Worm (Caenorhabditis elegans): ENCODE measurements around the gene aqp-11.

aqp-11 gene

ce11 chrIII:13625650-13626430 lies 47.2 kb upstream of the aqp-11 start (continued):
- TF ChIP-seq hif-1 (tag; optimal IDR thresholded peaks at IDR 0.05) (peak in 1 of 2 experiments; percentile 22), nhr-111 (GFP tag; optimal IDR thresholded peaks at IDR 0.05) (no peak), F49E8.2 (tag; optimal IDR thresholded peaks at IDR 0.05; ENCODE audit: borderline replicate concordance) (no peak), lsy-2 (tag; optimal IDR thresholded peaks at IDR 0.05) (peak in 1 of 2 experiments; percentile 16), aha-1 (tag) (peak; percentile 31), ZK546.5 (tag; optimal IDR thresholded peaks at IDR 0.05) (no peak), egl-43 (GFP tag; IDR thresholded peaks at IDR 0.05) (peak; percentile 73), madf-5 (GFP tag; IDR thresholded peaks at IDR 0.05) (no peak)

- TF ChIP-seq ztf-11 (tag; optimal IDR thresholded peaks at IDR 0.05) (no peak), mdl-1 (tag; optimal IDR thresholded peaks at IDR 0.05) (peak in 1 of 2 experiments; percentile 34), hlh-30 (tag; optimal IDR thresholded peaks at IDR 0.05; ENCODE audit: insufficient read depth) (peak; percentile 84), daf-16 (GFP tag; optimal IDR thresholded peaks at IDR 0.05) (peak in 1 of 2 experiments; percentile 9), daf-16 (tag; optimal IDR thresholded peaks at IDR 0.05) (peak; percentile 99), dmd-6 (GFP tag; IDR thresholded peaks at IDR 0.05) (peak; percentile 23; the same call in 1 of the 2 replicates), nhr-48 (tag; optimal IDR thresholded peaks at IDR 0.05) (no peak), lin-29 (GFP tag; IDR thresholded peaks at IDR 0.05) (no peak), ztf-7 (tag; optimal IDR thresholded peaks at IDR 0.05) (no peak), daf-12 (tag; optimal IDR thresholded peaks at IDR 0.05) (no peak), pqm-1 (tag; optimal IDR thresholded peaks at IDR 0.05) (peak; percentile 80), nhr-28 (tag; optimal IDR thresholded peaks at IDR 0.05) (peak; percentile 49), T26A8.4 (GFP tag; IDR thresholded peaks at IDR 0.05) (0 out of 2 replicates have a peak, but pooled peaks have one; percentile 2), Y105C5A.15 (GFP tag; IDR thresholded peaks at IDR 0.05) (no peak), hlh-11 (tag; optimal IDR thresholded peaks at IDR 0.05) (peak; percentile 82), dve-1 (tag; optimal IDR thresholded peaks at IDR 0.05; ENCODE audit: insufficient read depth) (peak; percentile 90), lsy-2 (tag; optimal IDR thresholded peaks at IDR 0.05) (peak; percentile 13 to 37), unc-62 (GFP tag; optimal IDR thresholded peaks at IDR 0.05 in 1 of 2) (no peak), unc-62 (tag; optimal IDR thresholded peaks at IDR 0.05) (no peak), nhr-10 (tag; optimal IDR thresholded peaks at IDR 0.05) (no peak), mep-1 (tag; optimal IDR thresholded peaks at IDR 0.05) (peak; percentile 16)
These were observed 46.4 kb upstream of the aqp-11 start, which contains the start of gene T12D8.5 for ce11 chrIII:13626692-13627091. Gene T12D8.5, minus strand, starts transcription at chrIII:13626786.

ce11 chrIII:13630708-13631107 lies 42.4 kb upstream of the aqp-11 start, which contains the start of gene arrd-17:
Gene arrd-17, minus strand, starts transcription at chrIII:13630808.
- TF ChIP-seq lin-1 (GFP tag; IDR thresholded peaks at IDR 0.05) = no peak
- no peak for TF ChIP-seq lim-7 (GFP tag; IDR thresholded peaks at IDR 0.05)
- TF ChIP-seq Y5F2A.4 (GFP tag; optimal IDR thresholded peaks at IDR 0.05) = no peak
- no peak for TF ChIP-seq aly-2 (tag; optimal IDR thresholded peaks at IDR 0.05)
- TF ChIP-seq nhr-10 (tag; optimal IDR thresholded peaks at IDR 0.05) = no peak
- TF ChIP-seq ceh-20 (GFP tag; IDR thresholded peaks at IDR 0.05) = no peak
- TF ChIP-seq egl-27 (tag; optimal IDR thresholded peaks at IDR 0.05) = no peak
- TF ChIP-seq cey-2 (tag; optimal IDR thresholded peaks at IDR 0.05; ENCODE audit: borderline replicate concordance, insufficient read depth) = no peak
- TF ChIP-seq nhr-76 (tag; optimal IDR thresholded peaks at IDR 0.05) = no peak

- TF ChIP-seq fkh-10 (GFP tag; optimal IDR thresholded peaks at IDR 0.05) = peak; percentile 41
- TF ChIP-seq dmd-6 (GFP tag; IDR thresholded peaks at IDR 0.05) = no peak
- 0 out of 2 replicates have a peak, but pooled peaks have one; percentile 42 for TF ChIP-seq ctbp-1 (GFP tag; IDR thresholded peaks at IDR 0.05)
- TF ChIP-seq jun-1 (tag; optimal IDR thresholded peaks at IDR 0.05) = no peak
- no peak for TF ChIP-seq ztf-11 (tag; optimal IDR thresholded peaks at IDR 0.05)
These were observed 39.3 kb upstream of the aqp-11 start for ce11 chrIII:13633826-13634225.

Measured in whole organism, L4 larva.